Fruit fly (Drosophila melanogaster) whole organism, embryonic: ENCODE data around the gene nAChRalpha3.

Source experiments
- Antp ChIP-seq: fragments of 200-800 bp; sonication (Bioruptor generic); optimal IDR thresholded peaks from 3 replicates; lab custom pipeline; 2016; ENCODE audit warnings: missing biosample characterization, missing genetic modification characterization
- B-H2 ChIP-seq: fragments of 200-800 bp; sonication (Bioruptor generic); optimal IDR thresholded peaks from 2 replicates; lab custom pipeline; 2018; ENCODE audit warnings: missing biosample characterization, mild to moderate bottlenecking, missing genetic modification characterization
- Bteb2 ChIP-seq: fragments of 200-800 bp; sonication (Bioruptor generic); optimal IDR thresholded peaks from 2 replicates; lab custom pipeline; 2016; ENCODE audit warnings: missing biosample characterization, missing genetic modification characterization
- CG10462 ChIP-seq: fragments of 200-800 bp; sonication (Bioruptor generic); optimal IDR thresholded peaks from 2 replicates; lab custom pipeline; 2016; ENCODE audit warnings: missing biosample characterization, missing genetic modification characterization
- CG10543 ChIP-seq: fragments of 200-800 bp; sonication (Bioruptor generic); optimal IDR thresholded peaks from 3 replicates; lab custom pipeline; 2017; ENCODE audit warnings: missing biosample characterization, mild to moderate bottlenecking, missing genetic modification characterization, moderate library complexity
- CG11085 ChIP-seq: fragments of 200-800 bp; sonication (Bioruptor generic); IDR thresholded peaks from 2 replicates; pipeline ENCODE4 v1.3.6; 2022; ENCODE audit warnings: missing biosample characterization, missing genetic modification characterization
- CG11695 ChIP-seq: fragments of 200-800 bp; sonication (Bioruptor generic); IDR thresholded peaks from 3 replicates; pipeline ENCODE4 v1.3.6; 2022; ENCODE audit warnings: missing biosample characterization, missing genetic modification characterization
- CG12219 ChIP-seq: fragments of 200-800 bp; sonication (Bioruptor generic); optimal IDR thresholded peaks from 3 replicates; lab custom pipeline; 2018; ENCODE audit warnings: missing biosample characterization, mild to moderate bottlenecking, missing genetic modification characterization
- CG1233 ChIP-seq: fragments of 200-800 bp; sonication (Bioruptor generic); optimal IDR thresholded peaks from 4 replicates; lab custom pipeline; 2018; ENCODE audit warnings: missing biosample characterization, mild to moderate bottlenecking, missing genetic modification characterization
- CG12659 ChIP-seq: fragments of 200-800 bp; sonication (Bioruptor generic); optimal IDR thresholded peaks from 3 replicates; lab custom pipeline; 2017; ENCODE audit warnings: mild to moderate bottlenecking, missing biosample characterization, missing genetic modification reagents, missing genetic modification characterization
- CG1529 ChIP-seq: fragments of 200-800 bp; sonication (Bioruptor generic); optimal IDR thresholded peaks from 3 replicates; lab custom pipeline; 2018; ENCODE audit warnings: missing biosample characterization, missing genetic modification characterization
- CG17361 ChIP-seq: fragments of 200-800 bp; sonication (Bioruptor generic); IDR thresholded peaks from 3 replicates; pipeline ENCODE4 v1.3.6; 2022; ENCODE audit warnings: missing biosample characterization, missing genetic modification characterization
- CG17385 ChIP-seq: fragments of 200-800 bp; sonication (Bioruptor generic); optimal IDR thresholded peaks from 3 replicates; lab custom pipeline; 2018; ENCODE audit warnings: missing biosample characterization, mild to moderate bottlenecking, missing genetic modification characterization
- CG1792 ChIP-seq: fragments of 200-800 bp; sonication (Bioruptor generic); optimal IDR thresholded peaks from 2 replicates; lab custom pipeline; 2016; ENCODE audit warnings: missing biosample characterization, missing genetic modification characterization
- CG18619 ChIP-seq: fragments of 200-800 bp; sonication (Bioruptor generic); optimal IDR thresholded peaks from 3 replicates; lab custom pipeline; 2017; ENCODE audit warnings: missing biosample characterization, mild to moderate bottlenecking, missing genetic modification characterization
- CG34224 ChIP-seq: fragments of 200-800 bp; sonication (Bioruptor generic); IDR thresholded peaks from 3 replicates; pipeline ENCODE4 v1.3.6; 2022; ENCODE audit warnings: missing biosample characterization, missing genetic modification characterization; ENCODE audit not compliant: partially characterized antibody
- CG34422 ChIP-seq: fragments of 200-800 bp; sonication (Bioruptor generic); IDR thresholded peaks from 3 replicates; pipeline ENCODE4 v1.3.6; 2022; ENCODE audit warnings: missing biosample characterization, missing genetic modification characterization
- CG3726 ChIP-seq: fragments of 200-800 bp; sonication (Bioruptor generic); IDR thresholded peaks from 3 replicates; pipeline ENCODE4, ENCODE4 v1.3.6; 2022; ENCODE audit warnings: missing biosample characterization, missing genetic modification characterization
- CG6689 ChIP-seq: fragments of 200-800 bp; sonication (Bioruptor generic); IDR thresholded peaks from 2 replicates; pipeline ENCODE4 v1.3.6; 2022; ENCODE audit warnings: missing biosample characterization, missing genetic modification characterization
- CG6765 ChIP-seq: fragments of 200-800 bp; sonication (Bioruptor generic); optimal IDR thresholded peaks from 3 replicates; lab custom pipeline; 2017; ENCODE audit warnings: missing biosample characterization, mild to moderate bottlenecking, missing genetic modification characterization
- D ChIP-seq, 2 experiments: fragments of 200-800 bp in 1 of 2; fragments of >200 bp in 1 of 2; sonication (Bioruptor generic) in 1 of 2; optimal IDR thresholded peaks; 2 replicates in 1 of 2; 3 replicates in 1 of 2; lab custom pipeline; 2017; ENCODE audit warnings: mild to moderate bottlenecking in 1 of 2, missing biosample characterization in 1 of 2, missing genetic modification characterization in 1 of 2, missing genetic modification reagents in 1 of 2
- D19A ChIP-seq: fragments of 200-800 bp; optimal IDR thresholded peaks from 3 replicates; lab custom pipeline; 2019; ENCODE audit warnings: missing biosample characterization, mild to moderate bottlenecking, missing genetic modification characterization, moderate library complexity
- HLH3B ChIP-seq: fragments of 200-800 bp; sonication (Bioruptor generic); IDR thresholded peaks from 2 replicates; pipeline ENCODE4 v1.3.6; 2022; ENCODE audit warnings: missing biosample characterization, missing genetic modification characterization
- HLH54F ChIP-seq: fragments of 200-800 bp; sonication (Bioruptor generic); optimal IDR thresholded peaks from 3 replicates; lab custom pipeline; 2016; ENCODE audit warnings: missing biosample characterization, missing genetic modification characterization
- Lhr ChIP-seq: fragments of 200-800 bp; sonication (Bioruptor generic); optimal IDR thresholded peaks from 3 replicates; lab custom pipeline; 2017; ENCODE audit warnings: mild to moderate bottlenecking, missing biosample characterization, missing genetic modification reagents, missing genetic modification characterization
- MBD-R2 ChIP-seq: fragments of 200-800 bp; sonication (Bioruptor generic); IDR thresholded peaks from 2 replicates; pipeline ENCODE4 v1.3.6; 2022; ENCODE audit warnings: missing biosample characterization, missing genetic modification characterization
- Max ChIP-seq: fragments of 200-800 bp; sonication (Bioruptor generic); optimal IDR thresholded peaks from 2 replicates; lab custom pipeline; 2016; ENCODE audit warnings: missing biosample characterization, mild to moderate bottlenecking, missing genetic modification characterization
- Nf-YB ChIP-seq: fragments of 200-800 bp; sonication (Bioruptor generic); optimal IDR thresholded peaks from 3 replicates; lab custom pipeline; 2019; ENCODE audit warnings: missing biosample characterization, mild to moderate bottlenecking, missing genetic modification characterization, moderate library complexity
- Pdp1 ChIP-seq, 2 experiments: fragments of 200-800 bp; sonication (Bioruptor generic); optimal IDR thresholded peaks; 3 replicates each; lab custom pipeline; 2016; ENCODE audit warnings: missing biosample characterization in 2 of 2, missing genetic modification characterization in 2 of 2, mild to moderate bottlenecking in 1 of 2, moderate library complexity in 1 of 2
- Ptx1 ChIP-seq: fragments of 200-800 bp; sonication (Bioruptor generic); IDR thresholded peaks from 2 replicates; pipeline ENCODE4 v1.3.6; 2022; ENCODE audit warnings: missing biosample characterization, missing genetic modification characterization
- Sin3A ChIP-seq: fragments of >200 bp; optimal IDR thresholded peaks from 2 replicates; lab custom pipeline; 2018
- ac ChIP-seq: fragments of 200-800 bp; sonication (Bioruptor generic); optimal IDR thresholded peaks from 3 replicates; lab custom pipeline; 2017; ENCODE audit warnings: missing biosample characterization, mild to moderate bottlenecking, missing genetic modification characterization
- bigmax ChIP-seq: fragments of 200-800 bp; sonication (Bioruptor generic); optimal IDR thresholded peaks from 2 replicates; lab custom pipeline; 2018; ENCODE audit warnings: missing biosample characterization, mild to moderate bottlenecking, missing genetic modification characterization
- caup ChIP-seq: fragments of 200-800 bp; sonication (Bioruptor generic); optimal IDR thresholded peaks from 3 replicates; lab custom pipeline; 2017; ENCODE audit warnings: missing biosample characterization, mild to moderate bottlenecking, missing genetic modification characterization, moderate library complexity; ENCODE audit not compliant: severe bottlenecking
- crol ChIP-seq: fragments of 200-800 bp; sonication (Bioruptor generic); IDR thresholded peaks from 2 replicates; pipeline ENCODE4 v1.3.6; 2022; ENCODE audit warnings: missing biosample characterization, missing genetic modification characterization
- dati ChIP-seq: fragments of 200-800 bp; sonication (Bioruptor generic); IDR thresholded peaks from 2 replicates; pipeline ENCODE4 v1.3.6; 2022; ENCODE audit warnings: missing biosample characterization, missing genetic modification characterization
- dmrt99B ChIP-seq: fragments of 200-800 bp; sonication (Bioruptor generic); optimal IDR thresholded peaks from 2 replicates; lab custom pipeline; 2018; ENCODE audit warnings: missing biosample characterization, mild to moderate bottlenecking, missing genetic modification characterization, moderate library complexity
- gt ChIP-seq: fragments of 200-800 bp; sonication (Bioruptor generic); IDR thresholded peaks from 2 replicates; pipeline ENCODE4 v1.3.6; 2022; ENCODE audit warnings: missing biosample characterization, missing genetic modification characterization
- hbn ChIP-seq: fragments of 200-800 bp; sonication (Bioruptor generic); IDR thresholded peaks from 2 replicates; pipeline ENCODE4 v1.3.6; 2022; ENCODE audit warnings: missing biosample characterization, missing genetic modification characterization; ENCODE audit not compliant: partially characterized antibody
- nmo ChIP-seq: fragments of 200-800 bp; sonication (Bioruptor generic); optimal IDR thresholded peaks from 2 replicates; lab custom pipeline; 2018; ENCODE audit warnings: missing biosample characterization, mild to moderate bottlenecking, missing genetic modification characterization, moderate library complexity
- nom ChIP-seq: fragments of 200-800 bp; sonication (Bioruptor generic); optimal IDR thresholded peaks from 2 replicates; lab custom pipeline; 2017; ENCODE audit warnings: missing biosample characterization, missing genetic modification characterization, mild to moderate bottlenecking, moderate library complexity, missing genetic modification reagents
- pb ChIP-seq: fragments of 200-800 bp; sonication (Bioruptor generic); optimal IDR thresholded peaks from 3 replicates; lab custom pipeline; 2016; ENCODE audit warnings: missing biosample characterization, missing genetic modification characterization
- pfk ChIP-seq: fragments of 200-800 bp; sonication (Bioruptor generic); optimal IDR thresholded peaks from 2 replicates; lab custom pipeline; 2018; ENCODE audit warnings: missing biosample characterization, mild to moderate bottlenecking, missing genetic modification characterization, moderate library complexity
- pita ChIP-seq: fragments of 200-800 bp; sonication (Bioruptor generic); optimal IDR thresholded peaks from 2 replicates; lab custom pipeline; 2017; ENCODE audit warnings: missing biosample characterization, mild to moderate bottlenecking, missing genetic modification characterization
- sens ChIP-seq: fragments of 200-800 bp; sonication (Bioruptor generic); peaks from one replicate; lab custom pipeline; 2016; ENCODE audit warnings: missing biosample characterization, missing genetic modification characterization
- ssp ChIP-seq: fragments of 200-800 bp; sonication (Bioruptor generic); IDR thresholded peaks from 2 replicates; pipeline ENCODE4 v1.3.6; 2022; ENCODE audit warnings: missing biosample characterization, missing genetic modification characterization
- sug ChIP-seq: fragments of 200-800 bp; optimal IDR thresholded peaks from 2 replicates; lab custom pipeline; 2019; ENCODE audit warnings: missing biosample characterization, mild to moderate bottlenecking, missing genetic modification characterization, moderate library complexity
- vnd ChIP-seq: fragments of 200-800 bp; sonication (Bioruptor generic); IDR thresholded peaks from 3 replicates; pipeline ENCODE4 v1.3.6; 2022; ENCODE audit warnings: missing biosample characterization, missing genetic modification characterization; ENCODE audit not compliant: partially characterized antibody
- z ChIP-seq: fragments of 200-800 bp; sonication (Bioruptor generic); IDR thresholded peaks from 3 replicates; pipeline ENCODE4 v1.3.6; 2022; ENCODE audit warnings: missing biosample characterization, missing genetic modification characterization

The nAChRalpha3 gene

DNA sequence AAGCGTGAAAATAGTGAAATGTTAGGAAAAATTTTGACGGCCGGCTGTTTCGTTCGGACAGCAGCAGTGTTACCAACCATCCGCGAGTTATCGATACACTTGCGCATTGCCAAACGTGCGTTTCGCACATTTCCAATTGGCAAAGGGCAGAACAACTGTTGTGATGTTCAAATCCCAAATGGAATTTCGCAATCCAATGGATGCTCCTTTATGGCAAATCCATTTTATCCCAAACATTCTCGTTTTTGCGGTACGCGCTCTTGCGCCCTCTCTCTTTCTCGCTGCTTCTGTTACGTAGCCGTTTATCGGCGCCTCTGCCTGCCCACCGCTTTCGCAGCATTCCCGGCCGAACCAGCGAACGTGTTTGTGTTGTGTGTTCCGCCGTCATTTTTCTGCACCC is 123.7 kb downstream of the nAChRalpha3 start (continued):
- TF ChIP-seq HLH3B (GFP tag; lab: Robert Waterston, UW) (no peak), CG3726 (GFP tag; lab: Robert Waterston, UW) (no peak), Sin3A (no peak), pita (GFP tag; lab: Kevin White, UChicago) (no peak), dmrt99B (tag; lab: Kevin White, UChicago) (no peak), CG1529 (GFP tag; lab: Kevin White, UChicago) (no peak)
- TF ChIP-seq, all 482 proteins: peak for 46

dm6 chrX:8242298-8242697 is 124.7 kb downstream of the nAChRalpha3 start, which contains the start of gene Trxr1:
TSS of gene Trxr1 (plus strand) at chrX:8242528.
- no peak for TF ChIP-seq Max (GFP tag; lab: Kevin White, UChicago)
- no peak for TF ChIP-seq HLH54F (GFP tag; lab: Kevin White, UChicago)
- no peak for TF ChIP-seq CG10462 (GFP tag; lab: Kevin White, UChicago)
- no peak for TF ChIP-seq Nf-YB
- TF ChIP-seq sug (tag; lab: Kevin White, UChicago), result no peak
- TF ChIP-seq CG12219 (GFP tag; lab: Kevin White, UChicago), result no peak
- TF ChIP-seq CG11085, result no peak
- TF ChIP-seq Lhr, result no peak
- TF ChIP-seq hbn, result 0 out of 2 replicates have a peak, but pooled peaks have one; percentile 48
- TF ChIP-seq pb, result no peak
- TF ChIP-seq sens (GFP tag; lab: Kevin White, UChicago), result no peak
- TF ChIP-seq CG1233 (GFP tag; lab: Kevin White, UChicago), result no peak
- peak; percentile 52 for TF ChIP-seq nom (GFP tag; lab: Kevin White, UChicago)
- peak; percentile 58 for TF ChIP-seq MBD-R2
- no peak for TF ChIP-seq bigmax (GFP tag; lab: Kevin White, UChicago)
- TF ChIP-seq caup, result no peak
- TF ChIP-seq ac (GFP tag; lab: Kevin White, UChicago), result no peak
- TF ChIP-seq CG11695 (GFP tag; lab: Robert Waterston, UW), result no peak
- no peak for TF ChIP-seq CG6765 (GFP tag; lab: Kevin White, UChicago)
- no peak for TF ChIP-seq D19A (tag; lab: Kevin White, UChicago)
- TF ChIP-seq CG17361 (GFP tag; lab: Robert Waterston, UW), result no peak
- TF ChIP-seq crol (GFP tag; lab: Robert Waterston, UW), result no peak
- TF ChIP-seq Ptx1 (GFP tag; lab: Robert Waterston, UW), result no peak
- TF ChIP-seq ssp, result no peak
- TF ChIP-seq CG10543, result no peak
- TF ChIP-seq Bteb2 (GFP tag; lab: Kevin White, UChicago), result no peak
- TF ChIP-seq CG34224 (GFP tag; lab: Robert Waterston, UW), result peak; percentile 61; the same call in 2 of the 3 replicates
- no peak for TF ChIP-seq D (optimal IDR thresholded peaks at IDR 0.05; lab: Kevin White, UChicago)
- no peak for TF ChIP-seq D (GFP tag; optimal IDR thresholded peaks at IDR 0.05; lab: Kevin White, UChicago)
- no peak for TF ChIP-seq CG1792 (GFP tag; lab: Kevin White, UChicago)
- TF ChIP-seq pfk (GFP tag; lab: Kevin White, UChicago), result no peak
- TF ChIP-seq CG17385, result no peak
- TF ChIP-seq pita (GFP tag; lab: Kevin White, UChicago), result no peak
- no peak for TF ChIP-seq CG18619
- TF ChIP-seq vnd (GFP tag; lab: Robert Waterston, UW), result peak; percentile 57
- no peak for TF ChIP-seq CG12659 (GFP tag; lab: Kevin White, UChicago)
- TF ChIP-seq CG34422, result no peak
- no peak for TF ChIP-seq B-H2 (GFP tag; lab: Kevin White, UChicago)
- no peak for TF ChIP-seq gt
- peak in 1 of 2 experiments; percentile 70 for TF ChIP-seq Pdp1 (GFP tag; optimal IDR thresholded peaks at IDR 0.05; lab: Kevin White, UChicago)
- no peak for TF ChIP-seq Antp (GFP tag; lab: Kevin White, UChicago)
- no peak for TF ChIP-seq nmo (GFP tag; lab: Kevin White, UChicago)
- TF ChIP-seq dati (GFP tag; lab: Robert Waterston, UW), result no peak
- TF ChIP-seq CG6689 (GFP tag; lab: Robert Waterston, UW), result no peak
- TF ChIP-seq z (GFP tag; lab: Robert Waterston, UW), result no peak
